Worm (Caenorhabditis elegans) whole organism, young adult: ENCODE results near the gene ZC196.4.

ENCODE experiments used
- sptf-2 ChIP-seq: fragments of 200-800 bp; sonication (Bioruptor generic); optimal IDR thresholded peaks from 2 replicates; lab custom pipeline; 2018; ENCODE audit warnings: mild to moderate bottlenecking, missing genetic modification characterization, missing compliant biosample characterization
- ztf-26 ChIP-seq: sonication (generic microtip); optimal IDR thresholded peaks from 2 replicates; lab custom pipeline; 2017; ENCODE audit warnings: missing genetic modification characterization, missing compliant biosample characterization

DNA sequence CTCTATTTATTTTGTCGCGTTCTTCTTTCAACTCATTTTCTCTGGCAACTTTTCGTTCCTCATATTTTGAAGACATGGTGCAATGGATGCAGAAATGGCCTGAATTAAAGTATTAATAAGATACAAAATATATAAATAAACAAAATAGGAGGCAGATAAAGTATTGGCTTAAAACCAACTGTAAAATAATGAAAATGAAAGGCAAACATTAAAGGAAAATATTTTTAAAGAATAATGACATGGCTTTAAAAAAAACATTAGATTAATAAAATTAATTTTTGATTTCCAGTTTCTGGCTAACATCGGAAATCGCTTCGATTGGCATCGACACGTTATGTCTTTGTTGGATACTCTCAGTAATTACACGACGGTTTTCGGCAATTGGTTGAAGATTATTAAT, 27.5 kb downstream of the ZC196.4 start, which contains the start of gene ddn-1:
- no peak for TF ChIP-seq ztf-26 (tag; lab: Kevin White, UChicago)
- no peak for TF ChIP-seq sptf-2 (GFP tag; lab: Kevin White, UChicago)
